Fruit fly (Drosophila melanogaster): ENCODE measurements around the gene Mms19.

DNA sequence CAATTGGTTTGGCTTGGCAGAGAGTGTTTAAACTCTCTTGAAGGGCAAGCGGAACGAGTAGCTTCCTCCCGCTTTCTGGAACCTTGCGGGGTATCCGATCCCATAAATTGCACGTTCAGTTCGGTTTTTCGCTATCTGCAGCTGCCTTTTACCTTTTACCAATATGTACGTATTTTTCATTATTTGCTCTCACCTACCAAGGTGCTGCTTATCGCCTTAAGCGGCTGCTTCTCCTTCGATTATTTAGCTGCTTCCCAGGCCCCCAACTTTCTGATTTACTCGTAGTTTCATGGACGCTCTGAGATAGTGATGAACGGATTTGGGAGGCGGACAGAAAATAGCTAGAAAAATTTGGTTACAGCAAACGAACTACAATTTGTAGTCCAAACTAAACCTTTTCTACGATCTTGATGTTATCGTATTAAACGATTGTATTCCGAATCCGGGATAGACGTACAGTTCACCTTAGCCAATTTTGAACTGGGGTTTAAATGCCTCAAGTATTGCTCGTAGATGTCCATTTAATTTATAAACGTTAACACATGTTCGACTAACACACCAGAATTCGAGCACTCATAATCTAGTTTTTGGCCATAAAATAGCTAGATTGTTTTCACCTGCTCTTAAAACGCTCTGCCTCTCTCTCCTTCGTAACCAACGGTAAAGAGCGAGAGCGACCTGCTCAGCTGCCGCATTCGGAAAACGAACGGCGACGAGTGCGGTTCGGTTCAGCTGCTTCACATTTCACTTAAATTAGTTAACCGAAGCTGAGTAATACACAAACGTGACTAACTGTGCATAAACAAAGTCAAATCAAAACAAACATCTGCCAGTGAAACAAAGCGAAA is 32.1 kb downstream of the Mms19 start:
- TF ChIP-seq toe (GFP tag; optimal IDR thresholded peaks at IDR 0.05) (peak; percentile 18), CG12768 (GFP tag; optimal IDR thresholded peaks at IDR 0.05) (peak; percentile 27), Mnt (GFP tag; optimal IDR thresholded peaks at IDR 0.05) (peak; percentile 52), CG5204 (GFP tag; optimal IDR thresholded peaks at IDR 0.05) (no peak), Crg-1 (GFP tag; optimal IDR thresholded peaks at IDR 0.05) (no peak), CG7045 (GFP tag; optimal IDR thresholded peaks at IDR 0.05) (no peak)
